Worm (Caenorhabditis elegans): ENCODE results near the gene C46E10.3.

DNA sequence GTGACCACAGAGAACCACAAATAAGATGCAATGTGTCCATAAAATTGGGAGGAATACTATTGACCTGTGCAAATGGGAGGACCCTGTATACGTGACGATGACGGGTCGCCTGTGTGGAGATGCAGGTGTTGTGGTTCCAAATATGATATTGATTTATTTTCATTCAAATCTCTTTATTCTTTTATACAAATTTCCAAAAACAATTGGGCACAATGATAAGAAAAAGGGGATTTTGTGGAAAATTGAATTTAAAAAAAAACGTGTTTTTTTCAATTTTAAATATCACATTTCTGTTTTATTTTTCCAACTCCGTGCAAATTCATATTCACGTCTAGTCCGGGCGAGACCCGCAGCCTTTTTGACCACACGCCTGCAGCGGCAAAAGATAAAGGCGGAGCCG, 45.9 kb upstream of the C46E10.3 start, which contains the start of gene F19B10.2:
- TF ChIP-seq pbrm-1 (GFP tag; IDR thresholded peaks at IDR 0.05) (no peak), Y56A3A.18 (GFP tag; IDR thresholded peaks at IDR 0.05) (no peak), nfya-2 (GFP tag; IDR thresholded peaks at IDR 0.05) (no peak), unc-130 (GFP tag; optimal IDR thresholded peaks at IDR 0.05) (no peak), him-1 (tag; optimal IDR thresholded peaks at IDR 0.05) (no peak), pha-4 (tag; optimal IDR thresholded peaks at IDR 0.05) (no peak), dpl-1 (GFP tag; optimal IDR thresholded peaks at IDR 0.05) (no peak), hrde-1 (tag; optimal IDR thresholded peaks at IDR 0.05; ENCODE audit: borderline replicate concordance) (no peak), madf-10 (tag; optimal IDR thresholded peaks at IDR 0.05) (no peak), ama-1 (optimal IDR thresholded peaks at IDR 0.05) (no peak), ama-1 (GFP tag; optimal IDR thresholded peaks at IDR 0.05) (no peak), sea-2 (GFP tag; IDR thresholded peaks at IDR 0.05) (no peak), madf-3 (GFP tag; IDR thresholded peaks at IDR 0.05) (no peak), efl-1 (GFP tag; optimal IDR thresholded peaks at IDR 0.05) (no peak)

Measured in whole organism, young adult.